Fruit fly (Drosophila melanogaster): ENCODE results near the gene TpnC73F.

TpnC73F gene

DNA sequence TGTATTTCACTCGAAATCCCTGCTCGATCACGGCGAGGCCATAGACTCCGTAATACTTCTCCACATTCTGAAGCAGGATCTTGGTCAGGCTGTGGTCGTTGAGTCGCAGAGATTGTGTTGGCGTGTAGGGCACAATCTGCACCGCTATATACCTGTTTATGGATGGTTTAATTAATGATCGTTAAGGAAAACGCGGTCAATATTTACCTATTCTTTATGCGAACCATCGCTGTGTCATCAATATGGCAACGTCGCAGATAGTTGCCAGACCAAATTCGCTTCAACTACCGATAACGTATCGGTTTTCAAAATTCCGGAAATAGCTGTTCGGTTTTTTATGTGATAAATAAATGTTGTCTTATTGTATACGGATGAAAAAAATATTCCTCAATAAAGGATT lies 1.1 kb upstream of the TpnC73F start, which contains the start of gene Pop5 (continued):
- TF ChIP-seq CG17361 (GFP tag; IDR thresholded peaks at IDR 0.05) (no peak), CG3726 (GFP tag; IDR thresholded peaks at IDR 0.05) (no peak), repo (GFP tag; optimal IDR thresholded peaks at IDR 0.05) (no peak), CG1024 (GFP tag; IDR thresholded peaks at IDR 0.05) (no peak), C15 (GFP tag; IDR thresholded peaks at IDR 0.05) (no peak), CG10431 (GFP tag; optimal IDR thresholded peaks at IDR 0.05) (no peak), HmgZ (tag; optimal IDR thresholded peaks at IDR 0.05) (peak; percentile 58), wor (GFP tag; IDR thresholded peaks at IDR 0.05) (no peak), CG10147 (GFP tag; optimal IDR thresholded peaks at IDR 0.05) (no peak), bab2 (GFP tag; optimal IDR thresholded peaks at IDR 0.05) (no peak), insv (GFP tag; optimal IDR thresholded peaks at IDR 0.05) (peak in 1 of 2 experiments; percentile 62), CG7786 (GFP tag; optimal IDR thresholded peaks at IDR 0.05) (no peak), CG12299 (tag; optimal IDR thresholded peaks at IDR 0.05) (no peak), pita (GFP tag; optimal IDR thresholded peaks at IDR 0.05) (no peak), Ssrp (tag; optimal IDR thresholded peaks at IDR 0.05) (no peak), CG17802 (tag; optimal IDR thresholded peaks at IDR 0.05) (no peak), BtbVII (GFP tag; optimal IDR thresholded peaks at IDR 0.05) (no peak), Ptx1 (GFP tag; IDR thresholded peaks at IDR 0.05) (no peak), Aef1 (GFP tag; IDR thresholded peaks at IDR 0.05) (no peak), CG6272 (GFP tag; IDR thresholded peaks at IDR 0.05) (no peak), cato (GFP tag; optimal IDR thresholded peaks at IDR 0.05; ENCODE audit: borderline replicate concordance) (no peak), ranshi (GFP tag; IDR thresholded peaks at IDR 0.05) (no peak), D (optimal IDR thresholded peaks at IDR 0.05) (no peak), D (GFP tag; optimal IDR thresholded peaks at IDR 0.05) (no peak), Xbp1 (GFP tag; optimal IDR thresholded peaks at IDR 0.05) (no peak), da (GFP tag; optimal IDR thresholded peaks at IDR 0.05) (no peak), Hand (GFP tag; optimal IDR thresholded peaks at IDR 0.05) (no peak), sd (tag; optimal IDR thresholded peaks at IDR 0.05) (no peak), CG7357 (GFP tag; IDR thresholded peaks at IDR 0.05) (no peak), Hr78 (GFP tag; optimal IDR thresholded peaks at IDR 0.05) (no peak), wek (GFP tag; optimal IDR thresholded peaks at IDR 0.05) (peak; percentile 54), ewg (GFP tag; optimal IDR thresholded peaks at IDR 0.05) (no peak), ATbp (GFP tag; optimal IDR thresholded peaks at IDR 0.05) (peak; percentile 5), CG3838 (GFP tag; optimal IDR thresholded peaks at IDR 0.05) (no peak), D19A (tag; optimal IDR thresholded peaks at IDR 0.05) (no peak), cas (GFP tag; IDR thresholded peaks at IDR 0.05) (no peak), pnt (GFP tag; optimal IDR thresholded peaks at IDR 0.05) (no peak), CG8924 (tag; optimal IDR thresholded peaks at IDR 0.05) (no peak), fu2 (GFP tag; optimal IDR thresholded peaks at IDR 0.05) (no peak), Eip74EF (GFP tag; optimal IDR thresholded peaks at IDR 0.05) (peak in 1 of 2 experiments; percentile 52), lola (GFP tag; optimal IDR thresholded peaks at IDR 0.05) (no peak), gt (GFP tag; IDR thresholded peaks at IDR 0.05) (no peak), CG11398 (GFP tag; optimal IDR thresholded peaks at IDR 0.05) (no peak), bsh (GFP tag; optimal IDR thresholded peaks at IDR 0.05) (no peak), ftz-f1 (GFP tag; optimal IDR thresholded peaks at IDR 0.05) (peak; percentile 27), CG18476 (GFP tag; optimal IDR thresholded peaks at IDR 0.05) (no peak), CG13287 (GFP tag; IDR thresholded peaks at IDR 0.05; ENCODE audit: partially characterized antibody) (peak; percentile 34; the same call in 1 of the 2 replicates), caup (GFP tag; optimal IDR thresholded peaks at IDR 0.05; ENCODE audit: severe bottlenecking) (no peak), Hey (tag; optimal IDR thresholded peaks at IDR 0.05) (no peak), Scr (GFP tag; IDR thresholded peaks at IDR 0.05; ENCODE audit: partially characterized antibody) (peak; percentile 55), amos (GFP tag; IDR thresholded peaks at IDR 0.05; ENCODE audit: partially characterized antibody) (peak; percentile 53; the same call in 1 of the 2 replicates)
